Worm (Caenorhabditis elegans) whole organism, mixed stage, embryonic: ENCODE data around the gene arrd-8.

Source experiments
- M03D4.4 ChIP-seq: sonication (generic microtip); optimal IDR thresholded peaks from 2 replicates; lab custom pipeline; 2017; ENCODE audit warnings: mild to moderate bottlenecking, missing genetic modification characterization, missing compliant biosample characterization
- bed-3 ChIP-seq: fragments of 200-800 bp; sonication (Bioruptor generic); optimal IDR thresholded peaks from 3 replicates; lab custom pipeline; 2018; ENCODE audit warnings: mild to moderate bottlenecking, missing genetic modification characterization, moderate library complexity, missing compliant biosample characterization
- blmp-1 ChIP-seq: fragments of 150-350 bp; optimal IDR thresholded peaks from 2 replicates; lab custom pipeline; 2014; ENCODE audit warnings: missing biosample characterization, missing genetic modification characterization
- ceh-39 ChIP-seq: fragments of 150-350 bp; optimal IDR thresholded peaks from 2 replicates; lab custom pipeline; 2014; ENCODE audit warnings: missing biosample characterization, missing genetic modification characterization
- ceh-43 ChIP-seq: fragments of 200-800 bp; sonication (Bioruptor generic); optimal IDR thresholded peaks from 2 replicates; lab custom pipeline; 2018; ENCODE audit warnings: mild to moderate bottlenecking, missing genetic modification characterization, moderate library complexity, missing compliant biosample characterization
- ceh-83 ChIP-seq: fragments of 200-800 bp; sonication (Bioruptor generic); optimal IDR thresholded peaks from 2 replicates; lab custom pipeline; 2018; ENCODE audit warnings: mild to moderate bottlenecking, missing genetic modification characterization, missing compliant biosample characterization
- ces-1 ChIP-seq: fragments of 150-350 bp; optimal IDR thresholded peaks from 2 replicates; lab custom pipeline; 2014; ENCODE audit warnings: missing biosample characterization, missing genetic modification reagents, missing genetic modification characterization
- cnd-1 ChIP-seq: fragments of 200-800 bp; sonication (Bioruptor generic); optimal IDR thresholded peaks from 2 replicates; lab custom pipeline; 2018; ENCODE audit warnings: mild to moderate bottlenecking, missing genetic modification characterization, missing compliant biosample characterization
- drap-1 ChIP-seq: fragments of 200-800 bp; sonication (Bioruptor generic); optimal IDR thresholded peaks from 3 replicates; lab custom pipeline; 2018; ENCODE audit warnings: mild to moderate bottlenecking, missing genetic modification characterization, missing compliant biosample characterization
- elt-1 ChIP-seq: sonication (generic microtip); optimal IDR thresholded peaks from 2 replicates; lab custom pipeline; 2017; ENCODE audit warnings: missing genetic modification characterization, mild to moderate bottlenecking, missing compliant biosample characterization, antibody characterized with exemption, moderate library complexity, borderline replicate concordance; ENCODE audit not compliant: insufficient read depth
- elt-3 ChIP-seq: fragments of 150-350 bp; optimal IDR thresholded peaks from 2 replicates; lab custom pipeline; 2014; ENCODE audit warnings: missing biosample characterization, missing genetic modification characterization
- flh-1 ChIP-seq: fragments of 200-800 bp; sonication (Bioruptor generic); optimal IDR thresholded peaks from 2 replicates; lab custom pipeline; 2018; ENCODE audit warnings: mild to moderate bottlenecking, missing genetic modification characterization, moderate library complexity, missing compliant biosample characterization
- ham-2 ChIP-seq: fragments of 200-800 bp; sonication (Bioruptor generic); optimal IDR thresholded peaks from 2 replicates; lab custom pipeline; 2018; ENCODE audit warnings: mild to moderate bottlenecking, missing genetic modification characterization, missing compliant biosample characterization
- hlh-1 ChIP-seq: fragments of 150-350 bp; optimal IDR thresholded peaks from 2 replicates; lab custom pipeline; 2014; ENCODE audit warnings: missing biosample characterization, missing genetic modification reagents, missing genetic modification characterization
- lin-13 ChIP-seq: fragments of 150-350 bp; optimal IDR thresholded peaks from 2 replicates; lab custom pipeline; 2014; ENCODE audit warnings: missing biosample characterization, missing genetic modification characterization
- lin-32 ChIP-seq: fragments of 200-800 bp; sonication (Bioruptor generic); optimal IDR thresholded peaks from 2 replicates; lab custom pipeline; 2018; ENCODE audit warnings: mild to moderate bottlenecking, missing genetic modification characterization, missing compliant biosample characterization
- lsy-2 ChIP-seq: fragments of 150-350 bp; optimal IDR thresholded peaks from 2 replicates; lab custom pipeline; 2014; ENCODE audit warnings: missing biosample characterization, missing genetic modification characterization
- mab-5 ChIP-seq: fragments of 150-350 bp; optimal IDR thresholded peaks from 2 replicates; lab custom pipeline; 2014; ENCODE audit warnings: missing biosample characterization, missing genetic modification characterization
- mep-1 ChIP-seq: fragments of 150-350 bp; optimal IDR thresholded peaks from 2 replicates; lab custom pipeline; 2017; ENCODE audit warnings: missing biosample characterization, missing genetic modification reagents, missing genetic modification characterization, inconsistent platforms
- nhr-12 ChIP-seq: fragments of 150-350 bp; optimal IDR thresholded peaks from 2 replicates; lab custom pipeline; 2014; ENCODE audit warnings: missing biosample characterization, missing genetic modification characterization
- nhr-2 ChIP-seq: fragments of 150-350 bp; optimal IDR thresholded peaks from 2 replicates; lab custom pipeline; 2014; ENCODE audit warnings: missing biosample characterization, missing genetic modification characterization
- nhr-237 ChIP-seq: fragments of 150-350 bp; optimal IDR thresholded peaks from 2 replicates; lab custom pipeline; 2014; ENCODE audit warnings: missing biosample characterization, missing genetic modification characterization
- nhr-28 ChIP-seq: fragments of 150-350 bp; optimal IDR thresholded peaks from 2 replicates; lab custom pipeline; 2014; ENCODE audit warnings: missing biosample characterization, missing genetic modification characterization
- nhr-76 ChIP-seq: sonication (generic microtip); optimal IDR thresholded peaks from 2 replicates; lab custom pipeline; 2017; ENCODE audit warnings: missing biosample characterization, missing genetic modification characterization
- sem-2 ChIP-seq: fragments of 200-800 bp; sonication (Bioruptor generic); optimal IDR thresholded peaks from 2 replicates; lab custom pipeline; 2018; ENCODE audit warnings: mild to moderate bottlenecking, missing genetic modification characterization, missing compliant biosample characterization
- snpc-4 ChIP-seq: fragments of 150-350 bp; optimal IDR thresholded peaks from 2 replicates; lab custom pipeline; 2014; ENCODE audit warnings: missing biosample characterization, missing genetic modification characterization
- tbx-8 ChIP-seq: fragments of 200-800 bp; sonication (Bioruptor generic); optimal IDR thresholded peaks from 2 replicates; lab custom pipeline; 2018; ENCODE audit warnings: mild to moderate bottlenecking, missing genetic modification characterization, moderate library complexity, missing compliant biosample characterization
- unc-120 ChIP-seq: sonication (generic microtip); optimal IDR thresholded peaks from 2 replicates; lab custom pipeline; 2017; ENCODE audit warnings: missing genetic modification characterization, missing compliant biosample characterization; ENCODE audit not compliant: poor library complexity, severe bottlenecking
- unc-39 ChIP-seq: fragments of 150-350 bp; optimal IDR thresholded peaks from 2 replicates; lab custom pipeline; 2014; ENCODE audit warnings: missing biosample characterization, missing genetic modification characterization
- unc-62 ChIP-seq: fragments of 150-350 bp; optimal IDR thresholded peaks from 2 replicates; lab custom pipeline; 2014; ENCODE audit warnings: missing biosample characterization, missing genetic modification reagents, missing genetic modification characterization
- zip-8 ChIP-seq: fragments of 150-350 bp; optimal IDR thresholded peaks from 2 replicates; lab custom pipeline; 2014; ENCODE audit warnings: missing biosample characterization, missing genetic modification characterization
- ztf-11 ChIP-seq: fragments of 150-350 bp; optimal IDR thresholded peaks from 2 replicates; lab custom pipeline; 2014; ENCODE audit warnings: missing biosample characterization, missing genetic modification characterization

The arrd-8 gene

DNA sequence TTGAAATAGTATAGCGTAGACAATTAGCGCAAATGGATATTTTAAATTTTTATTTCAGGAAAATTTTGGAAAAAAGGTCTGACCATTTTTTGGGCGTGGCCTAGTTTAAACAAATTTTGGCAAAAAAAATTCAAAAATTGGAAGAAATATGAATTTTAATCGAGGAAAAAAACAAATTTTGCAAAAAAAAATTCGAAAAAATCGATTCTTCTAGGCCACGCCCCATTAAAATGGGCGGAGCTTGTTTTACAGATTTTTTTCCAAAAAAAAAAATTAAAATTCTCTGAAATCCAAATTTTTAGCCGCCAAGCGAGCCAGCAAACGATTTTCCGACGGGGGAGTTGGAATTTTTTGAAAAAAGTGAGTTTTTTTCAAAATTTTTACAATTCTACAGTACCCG, 15.6 kb upstream of the arrd-8 start, which contains the start of gene nadk-2:
Gene nadk-2 (plus strand): TSS at position 301 of the 400 bp plus-strand sequence.
- no peak for TF ChIP-seq lin-13 (tag; lab: Kevin White, UChicago)
- TF ChIP-seq nhr-12 (tag; lab: Kevin White, UChicago): no peak
- no peak for TF ChIP-seq nhr-2 (tag; lab: Kevin White, UChicago)
- no peak for TF ChIP-seq unc-62
- TF ChIP-seq ceh-83 (GFP tag; lab: Kevin White, UChicago): no peak
- TF ChIP-seq ztf-11 (tag; lab: Kevin White, UChicago): no peak
- TF ChIP-seq blmp-1: no peak
- TF ChIP-seq nhr-28 (tag; lab: Kevin White, UChicago): no peak
- no peak for TF ChIP-seq ceh-43 (GFP tag; lab: Kevin White, UChicago)
- no peak for TF ChIP-seq ceh-39
- no peak for TF ChIP-seq mab-5 (tag; lab: Kevin White, UChicago)
- no peak for TF ChIP-seq M03D4.4 (tag; lab: Kevin White, UChicago)
- TF ChIP-seq flh-1 (GFP tag; lab: Kevin White, UChicago): no peak
- TF ChIP-seq elt-3 (tag; lab: Kevin White, UChicago): no peak
- TF ChIP-seq snpc-4 (tag; lab: Kevin White, UChicago): no peak
- TF ChIP-seq, all 35 proteins: peak for 0

DNA sequence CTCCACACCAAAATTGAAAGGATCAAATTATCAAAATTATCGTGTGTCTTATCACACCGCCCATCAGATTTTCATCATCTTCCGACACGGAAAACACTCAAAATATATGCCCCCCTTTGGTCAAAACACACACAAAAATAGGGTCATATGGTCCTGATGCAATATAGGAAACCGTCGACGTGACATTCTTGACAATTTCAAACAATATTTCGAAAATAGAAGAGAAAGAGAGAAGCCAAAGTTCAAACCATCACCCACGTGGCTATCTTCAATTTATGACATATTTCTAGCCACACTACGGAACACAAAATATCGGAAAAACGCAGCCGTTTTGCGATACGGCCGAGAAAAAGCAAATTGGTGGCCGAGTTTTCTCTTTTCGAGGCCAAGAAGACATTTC, 14.3 kb upstream of the arrd-8 start:
- TF ChIP-seq nhr-237 (tag; lab: Kevin White, UChicago) (no peak), snpc-4 (tag; lab: Kevin White, UChicago) (no peak), lin-13 (tag; lab: Kevin White, UChicago) (no peak), mep-1 (no peak), nhr-76 (no peak), ztf-11 (tag; lab: Kevin White, UChicago) (no peak), blmp-1 (no peak)

DNA sequence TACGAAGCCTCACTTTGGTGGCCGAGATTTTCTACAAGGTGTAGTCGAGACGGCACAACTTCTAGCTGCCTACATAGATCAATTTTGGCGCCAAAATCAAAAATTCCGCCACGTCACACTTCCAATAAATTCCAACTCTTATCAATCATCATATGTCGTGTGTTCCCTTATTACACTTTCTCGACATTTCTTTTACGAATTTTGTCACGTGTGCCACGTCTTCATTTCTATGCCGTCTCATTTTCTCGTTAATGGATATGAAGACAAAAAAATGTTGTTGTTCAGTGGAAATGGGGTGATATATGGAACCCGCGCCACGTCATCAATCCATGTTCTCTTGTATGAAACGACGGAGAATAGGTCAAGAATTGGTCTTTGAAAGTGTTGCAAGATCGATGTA, 13.3 kb upstream of the arrd-8 start:
- TF ChIP-seq sem-2 (GFP tag; lab: Kevin White, UChicago): no peak
- TF ChIP-seq unc-120 (tag; lab: Kevin White, UChicago): no peak
- no peak for TF ChIP-seq bed-3
- TF ChIP-seq cnd-1 (tag; lab: Kevin White, UChicago): no peak
- no peak for TF ChIP-seq ces-1 (GFP tag; lab: Kevin White, UChicago)
- TF ChIP-seq lsy-2 (tag; lab: Kevin White, UChicago): no peak
- no peak for TF ChIP-seq elt-1
- no peak for TF ChIP-seq elt-3 (tag; lab: Kevin White, UChicago)
- no peak for TF ChIP-seq M03D4.4 (tag; lab: Kevin White, UChicago)
- no peak for TF ChIP-seq unc-39 (tag; lab: Kevin White, UChicago)
- no peak for TF ChIP-seq snpc-4 (tag; lab: Kevin White, UChicago)
- no peak for TF ChIP-seq ham-2 (GFP tag; lab: Kevin White, UChicago)
- TF ChIP-seq nhr-237 (tag; lab: Kevin White, UChicago): no peak
- TF ChIP-seq ceh-83 (GFP tag; lab: Kevin White, UChicago): no peak
- TF ChIP-seq ceh-43 (GFP tag; lab: Kevin White, UChicago): no peak
- TF ChIP-seq mab-5 (tag; lab: Kevin White, UChicago): no peak
- TF ChIP-seq tbx-8 (GFP tag; lab: Kevin White, UChicago): no peak
- TF ChIP-seq lin-13 (tag; lab: Kevin White, UChicago): no peak
- no peak for TF ChIP-seq nhr-76
- TF ChIP-seq, all 35 proteins: peak for 0

DNA sequence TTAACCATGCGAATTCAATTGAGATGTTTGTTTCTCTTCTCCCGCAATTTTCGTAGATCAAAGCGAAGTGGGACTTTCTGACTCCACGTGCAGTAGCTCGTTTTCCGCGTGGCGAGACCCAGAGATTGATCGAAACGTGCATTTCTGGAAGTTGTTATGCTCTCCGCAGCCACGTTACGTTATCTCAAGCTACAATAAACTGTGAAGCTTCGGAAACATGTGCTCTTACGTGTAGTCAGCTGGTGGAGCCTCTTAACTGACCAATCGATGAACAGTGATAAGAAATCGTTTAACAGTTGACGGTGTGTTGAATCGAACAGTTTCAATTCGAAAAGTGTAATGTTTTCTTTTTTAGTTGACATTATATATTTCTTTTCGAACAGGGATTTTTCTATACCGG, 12.7 kb upstream of the arrd-8 start:
- TF ChIP-seq snpc-4 (tag; lab: Kevin White, UChicago): no peak
- no peak for TF ChIP-seq drap-1 (GFP tag; lab: Kevin White, UChicago)
- TF ChIP-seq bed-3: no peak
- TF ChIP-seq, all 35 proteins: peak for 0

DNA sequence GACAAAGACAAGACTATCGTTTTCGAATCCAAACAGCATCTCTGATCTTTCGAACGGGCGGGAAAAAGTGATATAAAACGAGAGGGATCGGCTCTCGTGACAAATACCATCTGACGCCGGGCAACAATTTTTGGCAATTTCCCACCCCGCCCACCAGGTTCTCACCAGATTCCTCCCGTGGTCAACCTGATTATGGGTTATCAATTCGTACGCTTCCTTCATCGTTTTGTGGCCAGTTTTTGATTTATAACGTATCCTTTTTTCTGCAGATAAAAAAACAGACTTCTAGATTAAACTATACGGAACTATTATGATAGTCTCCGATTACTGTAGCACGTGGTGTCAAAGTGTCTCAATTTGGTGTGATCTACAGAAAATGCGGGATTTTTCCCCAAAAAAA, 12.0 kb upstream of the arrd-8 start:
- TF ChIP-seq tbx-8 (GFP tag; lab: Kevin White, UChicago) (no peak), lin-32 (no peak), ztf-11 (tag; lab: Kevin White, UChicago) (no peak), nhr-28 (tag; lab: Kevin White, UChicago) (no peak), nhr-76 (no peak), zip-8 (tag; lab: Kevin White, UChicago) (no peak), hlh-1 (no peak), blmp-1 (no peak), nhr-237 (tag; lab: Kevin White, UChicago) (no peak), unc-39 (tag; lab: Kevin White, UChicago) (no peak), mab-5 (tag; lab: Kevin White, UChicago) (no peak)
